Worm (Caenorhabditis elegans) whole organism, young adult: ENCODE results near the gene nhr-171.

Source experiments
- B0261.1 ChIP-seq: sonication (generic microtip); optimal IDR thresholded peaks from 2 replicates; lab custom pipeline; 2016; ENCODE audit warnings: mild to moderate bottlenecking, missing genetic modification characterization, moderate library complexity, missing compliant biosample characterization
- K12H6.12 ChIP-seq: fragments of 200-800 bp; sonication (Bioruptor generic); optimal IDR thresholded peaks from 2 replicates; lab custom pipeline; 2018; ENCODE audit warnings: mild to moderate bottlenecking, missing genetic modification characterization, missing compliant biosample characterization
- attf-3 ChIP-seq: fragments of 200-800 bp; sonication (Bioruptor generic); conservative IDR thresholded peaks from 2 replicates; pipeline ENCODE4 v1.3.6; 2022; ENCODE audit warnings: missing genetic modification reagents, missing genetic modification characterization, missing compliant biosample characterization
- attf-5 ChIP-seq: fragments of 200-800 bp; sonication (Bioruptor generic); optimal IDR thresholded peaks from 2 replicates; lab custom pipeline; 2018; ENCODE audit warnings: mild to moderate bottlenecking, missing genetic modification characterization, missing compliant biosample characterization
- ceh-27 ChIP-seq: fragments of 200-800 bp; sonication (Bioruptor generic); optimal IDR thresholded peaks from 2 replicates; lab custom pipeline; 2018; ENCODE audit warnings: mild to moderate bottlenecking, missing genetic modification characterization, moderate library complexity, missing compliant biosample characterization
- dpff-1 ChIP-seq: sonication (generic microtip); optimal IDR thresholded peaks from 2 replicates; lab custom pipeline; 2017; ENCODE audit warnings: mild to moderate bottlenecking, missing genetic modification characterization, missing compliant biosample characterization
- dpl-1 ChIP-seq: fragments of 150-350 bp; optimal IDR thresholded peaks from 2 replicates; lab custom pipeline; 2014; ENCODE audit warnings: missing biosample characterization, missing genetic modification reagents, missing genetic modification characterization
- ets-4 ChIP-seq: fragments of 200-800 bp; sonication (Bioruptor generic); optimal IDR thresholded peaks from 2 replicates; lab custom pipeline; 2018; ENCODE audit warnings: mild to moderate bottlenecking, missing genetic modification characterization, missing compliant biosample characterization
- lin-40 ChIP-seq: sonication (generic microtip); optimal IDR thresholded peaks from 2 replicates; lab custom pipeline; 2016; ENCODE audit warnings: missing genetic modification characterization, mild to moderate bottlenecking, missing compliant biosample characterization, missing genotype, missing genetic modification reagents
- lsy-27 ChIP-seq: sonication (generic microtip); optimal IDR thresholded peaks from 2 replicates; lab custom pipeline; 2017; ENCODE audit warnings: missing genetic modification characterization, mild to moderate bottlenecking, missing compliant biosample characterization, antibody characterized with exemption, missing genotype, borderline replicate concordance; ENCODE audit not compliant: insufficient read depth
- snpc-3.4 ChIP-seq: sonication (generic microtip); optimal IDR thresholded peaks from 2 replicates; lab custom pipeline; 2017; ENCODE audit warnings: missing genetic modification characterization, mild to moderate bottlenecking, missing compliant biosample characterization, antibody characterized with exemption, moderate library complexity, missing genotype, missing genetic modification reagents

- TF ChIP-seq dpl-1 (GFP tag; lab: Kevin White, UChicago), result no peak
- TF ChIP-seq ets-4 (GFP tag; lab: Kevin White, UChicago), result no peak
- no peak for TF ChIP-seq B0261.1 (tag; lab: Kevin White, UChicago)
- TF ChIP-seq ceh-27 (GFP tag; lab: Kevin White, UChicago), result no peak
- no peak for TF ChIP-seq attf-5 (GFP tag; lab: Kevin White, UChicago)
- TF ChIP-seq lsy-27 (tag; lab: Kevin White, UChicago), result no peak
- TF ChIP-seq K12H6.12 (tag; lab: Kevin White, UChicago), result no peak
- TF ChIP-seq dpff-1 (tag; lab: Kevin White, UChicago), result no peak
- no peak for TF ChIP-seq snpc-3.4 (tag; lab: Kevin White, UChicago)
- TF ChIP-seq attf-3, result no peak
- TF ChIP-seq lin-40 (tag; lab: Kevin White, UChicago), result no peak
Measured at ce11 chrV:7497440-7497839, 14.1 kb upstream of the nhr-171 start, which contains the start of gene srh-79.
